Worm (Caenorhabditis elegans): ENCODE measurements around the gene lgc-13.

Gene lgc-13

ce11 chrX:12108517-12109216 is at the start of gene lgc-13, which contains the start of gene W03G11.2:
Gene lgc-13, plus strand, starts transcription at chrX:12109166.
Gene W03G11.2, minus strand, starts transcription at chrX:12108617.
- TF ChIP-seq egl-18 (GFP tag; IDR thresholded peaks at IDR 0.05) (no peak), bed-2 (GFP tag; IDR thresholded peaks at IDR 0.05) (no peak), madf-3 (GFP tag; IDR thresholded peaks at IDR 0.05) (no peak), aptf-2 (GFP tag; conservative IDR thresholded peaks at IDR 0.05) (no peak), rcor-1 (GFP tag; IDR thresholded peaks at IDR 0.05) (no peak), hmg-20 (GFP tag; IDR thresholded peaks at IDR 0.05) (no peak), let-607 (tag; optimal IDR thresholded peaks at IDR 0.05) (no peak), nfya-1 (tag; optimal IDR thresholded peaks at IDR 0.05; ENCODE audit: borderline replicate concordance, insufficient read depth) (no peak), F10E7.11 (tag; optimal IDR thresholded peaks at IDR 0.05) (no peak), B0336.3 (GFP tag; IDR thresholded peaks at IDR 0.05) (no peak), pha-4 (tag; optimal IDR thresholded peaks at IDR 0.05) (no peak)

DNA sequence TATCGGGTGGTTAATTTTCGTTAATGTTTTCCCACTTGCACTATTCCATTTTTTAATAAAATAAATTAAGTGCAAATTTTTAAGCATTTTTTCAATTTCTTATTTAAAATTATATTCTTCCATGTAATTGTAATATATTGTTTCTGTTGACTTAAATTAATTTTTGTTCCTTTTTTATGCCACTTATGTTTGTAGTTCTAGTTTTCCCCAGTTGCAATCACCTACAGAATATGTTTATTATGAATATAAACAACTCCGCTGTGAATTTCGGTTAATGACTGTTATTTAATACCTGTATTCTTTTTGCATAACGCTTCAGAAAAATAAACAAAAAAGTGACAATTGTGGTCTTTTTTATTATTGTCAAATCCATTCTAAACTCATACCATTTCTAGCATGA is 44.1 kb upstream of the lgc-13 start, which contains the start of gene lgc-23:
Gene lgc-23 (plus strand): TSS at position 301 of the 400 bp plus-strand sequence.
- no peak for TF ChIP-seq madf-10 (tag; optimal IDR thresholded peaks at IDR 0.05)

DNA sequence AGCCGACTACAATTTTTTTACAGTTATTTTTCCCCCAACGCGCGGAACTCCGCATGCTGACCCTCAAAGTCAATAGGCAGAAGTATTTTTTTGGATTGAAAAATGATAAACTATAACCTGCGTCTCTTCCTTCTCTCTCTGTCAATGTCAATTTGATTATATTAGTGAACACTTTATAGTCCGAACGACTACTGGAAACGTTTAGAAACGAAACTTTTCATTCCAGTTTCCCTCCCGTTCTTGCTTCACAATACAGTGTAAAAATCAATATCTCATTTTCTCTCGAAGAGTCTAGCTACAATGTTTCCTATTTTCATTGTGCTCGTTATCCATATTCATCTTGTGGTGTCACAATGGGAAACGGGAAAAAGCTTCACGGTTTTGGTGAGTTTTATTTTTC is 40.7 kb upstream of the lgc-13 start, which contains the start of gene lgc-24:
Gene lgc-24 (plus strand): TSS at position 301 of the 400 bp plus-strand sequence.
- TF ChIP-seq nfya-2 (GFP tag; IDR thresholded peaks at IDR 0.05), result no peak
- no peak for TF ChIP-seq lsy-27 (tag; optimal IDR thresholded peaks at IDR 0.05; ENCODE audit: borderline replicate concordance, insufficient read depth)
- TF ChIP-seq hmg-1.2 (GFP tag; IDR thresholded peaks at IDR 0.05), result no peak

DNA sequence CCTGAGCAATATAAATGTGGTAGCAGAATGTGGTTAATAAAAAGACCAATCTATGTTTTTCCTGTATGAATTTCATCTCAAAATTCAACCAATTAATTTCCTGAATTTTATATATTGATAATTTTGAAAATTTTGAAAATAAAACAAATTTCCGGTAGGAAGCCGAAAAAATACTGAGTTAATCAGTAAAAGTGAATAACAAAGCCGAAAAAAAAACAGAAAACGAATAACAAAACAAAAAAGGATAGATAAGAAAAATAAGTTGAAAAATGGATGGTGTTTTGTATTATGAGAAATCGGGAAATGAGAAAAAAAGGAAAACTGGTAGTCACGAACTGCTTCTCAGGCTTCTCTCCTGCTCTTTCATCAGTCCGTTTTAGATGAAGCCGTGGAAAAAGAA is 35.2 kb upstream of the lgc-13 start, which contains the start of gene tmem-145:
Gene tmem-145 (minus strand): TSS at position 101 of the 400 bp plus-strand sequence.
- no peak for TF ChIP-seq chd-7 (tag; optimal IDR thresholded peaks at IDR 0.05)
- no peak for TF ChIP-seq snpc-4 (GFP tag; optimal IDR thresholded peaks at IDR 0.05)
- TF ChIP-seq snpc-4 (tag; optimal IDR thresholded peaks at IDR 0.05), result no peak
- TF ChIP-seq D2030.7 (GFP tag; IDR thresholded peaks at IDR 0.05), result no peak
- no peak for TF ChIP-seq madf-3 (GFP tag; IDR thresholded peaks at IDR 0.05)
- no peak for TF ChIP-seq dox-1 (GFP tag; IDR thresholded peaks at IDR 0.05)
- no peak for TF ChIP-seq fkh-3 (tag; optimal IDR thresholded peaks at IDR 0.05)
- TF ChIP-seq F57A8.1 (GFP tag; optimal IDR thresholded peaks at IDR 0.05), result no peak
- TF ChIP-seq attf-3 (GFP tag; conservative IDR thresholded peaks at IDR 0.05), result no peak
- TF ChIP-seq mcd-1 (GFP tag; IDR thresholded peaks at IDR 0.05), result no peak
- no peak for TF ChIP-seq B0019.2 (GFP tag; conservative IDR thresholded peaks at IDR 0.05)
- TF ChIP-seq lir-1 (GFP tag; conservative IDR thresholded peaks at IDR 0.05), result no peak
- TF ChIP-seq ZK185.1 (tag; optimal IDR thresholded peaks at IDR 0.05; ENCODE audit: poor library complexity, severe bottlenecking), result no peak
- no peak for TF ChIP-seq repo-1 (tag; optimal IDR thresholded peaks at IDR 0.05)
- no peak for TF ChIP-seq madf-8 (GFP tag; conservative IDR thresholded peaks at IDR 0.05)
- TF ChIP-seq him-1 (tag; optimal IDR thresholded peaks at IDR 0.05), result no peak
- no peak for TF ChIP-seq tbp1 (GFP tag; optimal IDR thresholded peaks at IDR 0.05)
- TF ChIP-seq ama-1 (optimal IDR thresholded peaks at IDR 0.05), result no peak
- TF ChIP-seq ama-1 (GFP tag; optimal IDR thresholded peaks at IDR 0.05), result no peak
- no peak for TF ChIP-seq hrde-1 (tag; optimal IDR thresholded peaks at IDR 0.05; ENCODE audit: borderline replicate concordance)
- TF ChIP-seq pha-4 (tag; optimal IDR thresholded peaks at IDR 0.05), result no peak
- no peak for TF ChIP-seq dpl-1 (GFP tag; optimal IDR thresholded peaks at IDR 0.05)

All from whole organism, young adult.